Worm (Caenorhabditis elegans): ENCODE measurements around the gene C18G1.7.
"Not testable (repeated sequence)": the region's sequence is repeated elsewhere in the genome, so short reads cannot be mapped to it uniquely, and the experiment has no call there.

Gene C18G1.7

ce11 chrV:4742190-4742589 lies 3.2 kb upstream of the C18G1.7 start, which contains the start of gene ugt-61:
Gene ugt-61 (plus strand): TSS chrV:4742422.
- TF ChIP-seq W03F9.2 (tag; optimal IDR thresholded peaks at IDR 0.05) (no peak), dao-5 (tag; optimal IDR thresholded peaks at IDR 0.05) (no peak), him-1 (tag; optimal IDR thresholded peaks at IDR 0.05) (no peak)

- TF ChIP-seq dao-5 (tag; optimal IDR thresholded peaks at IDR 0.05) (no peak), him-1 (tag; optimal IDR thresholded peaks at IDR 0.05) (no peak), W03F9.2 (tag; optimal IDR thresholded peaks at IDR 0.05) (no peak)
Measured at ce11 chrV:4750294-4750693, 4.9 kb downstream of the C18G1.7 start, which contains the start of gene C18G1.6. Gene C18G1.6 (plus strand): TSS chrV:4750594.

ce11 chrV:4754123-4754522 lies 8.8 kb downstream of the C18G1.7 start, which contains the start of gene hil-4:
Gene hil-4 (plus strand): TSS chrV:4754313.
- no peak for TF ChIP-seq him-1 (tag; optimal IDR thresholded peaks at IDR 0.05)
- no peak for TF ChIP-seq W03F9.2 (tag; optimal IDR thresholded peaks at IDR 0.05)
- TF ChIP-seq dao-5 (tag; optimal IDR thresholded peaks at IDR 0.05) = no peak

ce11 chrV:4754684-4755211 lies 9.4 kb downstream of the C18G1.7 start:
- TF ChIP-seq him-1 (tag; optimal IDR thresholded peaks at IDR 0.05) (no peak), dao-5 (tag; optimal IDR thresholded peaks at IDR 0.05) (no peak), W03F9.2 (tag; optimal IDR thresholded peaks at IDR 0.05) (no peak)

- TF ChIP-seq him-1 (tag; optimal IDR thresholded peaks at IDR 0.05) (no peak), dao-5 (tag; optimal IDR thresholded peaks at IDR 0.05) (no peak), W03F9.2 (tag; optimal IDR thresholded peaks at IDR 0.05) (no peak)
Measured at ce11 chrV:4755308-4756029, 10.1 kb downstream of the C18G1.7 start, which contains the start of gene pgl-3. Gene pgl-3 (plus strand): TSS chrV:4755979.

- TF ChIP-seq dao-5 (tag; optimal IDR thresholded peaks at IDR 0.05) = no peak
- no peak for TF ChIP-seq him-1 (tag; optimal IDR thresholded peaks at IDR 0.05)
- TF ChIP-seq W03F9.2 (tag; optimal IDR thresholded peaks at IDR 0.05) = no peak
Measured at ce11 chrV:4758019-4758418, 12.7 kb downstream of the C18G1.7 start.

ce11 chrV:4758540-4758939 lies 13.2 kb downstream of the C18G1.7 start:
- TF ChIP-seq him-1 (tag; optimal IDR thresholded peaks at IDR 0.05) (no peak), dao-5 (tag; optimal IDR thresholded peaks at IDR 0.05) (no peak), W03F9.2 (tag; optimal IDR thresholded peaks at IDR 0.05) (no peak)

- TF ChIP-seq him-1, W03F9.2, dao-5 (tag; optimal IDR thresholded peaks at IDR 0.05): not testable (repeated sequence)
Measured at ce11 chrV:4760674-4761073, 15.3 kb downstream of the C18G1.7 start, which contains the start of gene bgnt-1.4. Gene bgnt-1.4 (plus strand): TSS chrV:4760974.

ce11 chrV:4766501-4766900 lies 21.1 kb downstream of the C18G1.7 start, which contains the start of gene C18G1.8:
Gene C18G1.8 (minus strand): TSS chrV:4766601.
- TF ChIP-seq him-1 (tag; optimal IDR thresholded peaks at IDR 0.05) (no peak), dao-5 (tag; optimal IDR thresholded peaks at IDR 0.05) (no peak), W03F9.2 (tag; optimal IDR thresholded peaks at IDR 0.05) (no peak)

ce11 chrV:4769633-4770032 lies 24.3 kb downstream of the C18G1.7 start, which contains the start of gene C18G1.9:
Gene C18G1.9 (minus strand): TSS chrV:4769733.
- TF ChIP-seq W03F9.2 (tag; optimal IDR thresholded peaks at IDR 0.05) (no peak), him-1 (tag; optimal IDR thresholded peaks at IDR 0.05) (no peak), dao-5 (tag; optimal IDR thresholded peaks at IDR 0.05) (no peak)

ce11 chrV:4770408-4770947 lies 25.1 kb downstream of the C18G1.7 start, which contains the start of gene elt-7:
Gene elt-7 (plus strand): TSS chrV:4770670.
- no peak for TF ChIP-seq dao-5 (tag; optimal IDR thresholded peaks at IDR 0.05)

ce11 chrV:4775140-4775539 lies 29.8 kb downstream of the C18G1.7 start:
- TF ChIP-seq him-1 (tag; optimal IDR thresholded peaks at IDR 0.05) (no peak), dao-5 (tag; optimal IDR thresholded peaks at IDR 0.05) (no peak), W03F9.2 (tag; optimal IDR thresholded peaks at IDR 0.05) (no peak)

ce11 chrV:4777388-4777986 lies 32.1 kb downstream of the C18G1.7 start, which contains the start of gene C18G1.1:
Gene C18G1.1 (plus strand): TSS chrV:4777960.
- TF ChIP-seq W03F9.2 (tag; optimal IDR thresholded peaks at IDR 0.05) = no peak

ce11 chrV:4783313-4783712 lies 37.9 kb downstream of the C18G1.7 start, which contains the start of gene Y60C6A.1:
Gene Y60C6A.1 (plus strand): TSS chrV:4783613.
- TF ChIP-seq W03F9.2 (tag; optimal IDR thresholded peaks at IDR 0.05) (no peak), him-1 (tag; optimal IDR thresholded peaks at IDR 0.05) (no peak), dao-5 (tag; optimal IDR thresholded peaks at IDR 0.05) (no peak)

Data from whole organism, L4/young adult.